Fruit fly (Drosophila melanogaster) whole organism, pupa: ENCODE data around the gene vtd.

Experiments used
- CG10348 ChIP-seq: fragments of 200-800 bp; sonication (Bioruptor generic); IDR thresholded peaks from 2 replicates; pipeline ENCODE4 v1.3.6; 2022; ENCODE audit warnings: missing biosample characterization, missing genetic modification characterization
- CG12605 ChIP-seq: fragments of 200-800 bp; sonication (Bioruptor generic); IDR thresholded peaks from 2 replicates; pipeline ENCODE4 v1.3.6; 2022; ENCODE audit warnings: missing biosample characterization, missing genetic modification characterization
- CG13204 ChIP-seq: fragments of 200-800 bp; sonication (Bioruptor generic); optimal IDR thresholded peaks from 2 replicates; lab custom pipeline; 2018; ENCODE audit warnings: missing biosample characterization, mild to moderate bottlenecking, missing genetic modification characterization, moderate library complexity
- CG14655 ChIP-seq: fragments of 200-800 bp; sonication (Bioruptor generic); optimal IDR thresholded peaks from 3 replicates; lab custom pipeline; 2017; ENCODE audit warnings: mild to moderate bottlenecking, missing biosample characterization, missing genetic modification reagents, missing genetic modification characterization
- CG15710 ChIP-seq: fragments of 200-800 bp; sonication (Bioruptor generic); optimal IDR thresholded peaks from 2 replicates; lab custom pipeline; 2018; ENCODE audit warnings: missing biosample characterization, mild to moderate bottlenecking, missing genetic modification characterization, moderate library complexity
- CG17806 ChIP-seq: fragments of 200-800 bp; sonication (Bioruptor generic); optimal IDR thresholded peaks from 2 replicates; lab custom pipeline; 2018; ENCODE audit warnings: missing biosample characterization, mild to moderate bottlenecking, missing genetic modification characterization, moderate library complexity
- CG32121 ChIP-seq: fragments of 200-800 bp; sonication (Bioruptor generic); IDR thresholded peaks from 2 replicates; pipeline ENCODE4 v1.3.6; 2022; ENCODE audit warnings: missing biosample characterization, missing genetic modification characterization
- CG34367 ChIP-seq: fragments of 200-800 bp; sonication (Bioruptor generic); optimal IDR thresholded peaks from 2 replicates; lab custom pipeline; 2018; ENCODE audit warnings: missing biosample characterization, mild to moderate bottlenecking, missing genetic modification characterization
- CG4496 ChIP-seq: fragments of 200-800 bp; sonication (Bioruptor generic); IDR thresholded peaks from 3 replicates; pipeline ENCODE4 v1.3.6; 2022; ENCODE audit warnings: missing biosample characterization, missing genetic modification characterization
- CG8159 ChIP-seq: fragments of 200-800 bp; sonication (Bioruptor generic); optimal IDR thresholded peaks from 3 replicates; lab custom pipeline; 2018; ENCODE audit warnings: missing biosample characterization, mild to moderate bottlenecking, missing genetic modification characterization, moderate library complexity
- CG8301 ChIP-seq: fragments of 200-800 bp; sonication (Bioruptor generic); optimal IDR thresholded peaks from 2 replicates; lab custom pipeline; 2018; ENCODE audit warnings: missing biosample characterization, mild to moderate bottlenecking, missing genetic modification characterization
- CG9948 ChIP-seq: fragments of 200-800 bp; sonication (Bioruptor generic); optimal IDR thresholded peaks from 2 replicates; lab custom pipeline; 2018; ENCODE audit warnings: missing biosample characterization, mild to moderate bottlenecking, missing genetic modification characterization, moderate library complexity
- D1 ChIP-seq: fragments of 200-800 bp; sonication (Bioruptor generic); optimal IDR thresholded peaks from 2 replicates; lab custom pipeline; 2018; ENCODE audit warnings: missing biosample characterization, mild to moderate bottlenecking, missing genetic modification characterization, moderate library complexity
- EcR ChIP-seq: fragments of 200-800 bp; sonication (Bioruptor generic); optimal IDR thresholded peaks from 3 replicates; lab custom pipeline; 2019; ENCODE audit warnings: missing biosample characterization, missing genetic modification characterization, mild to moderate bottlenecking, moderate library complexity, missing genetic modification reagents
- Ets98B ChIP-seq: fragments of 200-800 bp; sonication (Bioruptor generic); IDR thresholded peaks from 2 replicates; pipeline ENCODE4 v1.3.6; 2022; ENCODE audit warnings: missing biosample characterization, missing genetic modification characterization
- Pif1A ChIP-seq: fragments of 200-800 bp; sonication (Bioruptor generic); optimal IDR thresholded peaks from 3 replicates; lab custom pipeline; 2016; ENCODE audit warnings: missing biosample characterization, missing genetic modification characterization
- Pif1B ChIP-seq: fragments of 200-800 bp; sonication (Bioruptor generic); optimal IDR thresholded peaks from 3 replicates; lab custom pipeline; 2016; ENCODE audit warnings: missing biosample characterization, missing genetic modification characterization
- Snoo ChIP-seq: fragments of 200-800 bp; sonication (Bioruptor generic); optimal IDR thresholded peaks from 3 replicates; lab custom pipeline; 2017; ENCODE audit warnings: missing biosample characterization, mild to moderate bottlenecking, missing genetic modification characterization, inconsistent platforms
- fd96Ca ChIP-seq: fragments of 200-800 bp; sonication (Bioruptor generic); IDR thresholded peaks from 3 replicates; pipeline ENCODE4 v1.3.6; 2022; ENCODE audit warnings: missing biosample characterization, missing genetic modification characterization
- gl ChIP-seq: fragments of 200-800 bp; sonication (Bioruptor generic); optimal IDR thresholded peaks from 2 replicates; lab custom pipeline; 2018; ENCODE audit warnings: missing biosample characterization, mild to moderate bottlenecking, missing genetic modification characterization
- rn ChIP-seq: fragments of 200-800 bp; sonication (Bioruptor generic); IDR thresholded peaks from 2 replicates; pipeline ENCODE4 v1.3.6; 2022; ENCODE audit warnings: missing biosample characterization, missing genetic modification characterization

vtd gene

dm6 chr3L:27136244-27136805 lies at the start of gene vtd:
Gene vtd (plus strand): TSS chr3L:27136525.
- TF ChIP-seq CG9948 (tag; lab: Kevin White, UChicago) (no peak), CG8301 (tag; lab: Kevin White, UChicago) (no peak), CG8159 (peak; percentile 11), CG15710 (tag; lab: Kevin White, UChicago) (peak; percentile 4), EcR (GFP tag; lab: Kevin White, UChicago) (no peak)
- TF ChIP-seq, all 21 proteins: peak for 2

dm6 chr3L:27086696-27087095 lies 49.6 kb upstream of the vtd start:
- TF ChIP-seq D1 (tag; lab: Kevin White, UChicago) (no peak), rn (GFP tag; lab: Robert Waterston, UW) (no peak), CG15710 (tag; lab: Kevin White, UChicago) (no peak), CG12605 (no peak), EcR (GFP tag; lab: Kevin White, UChicago) (no peak), CG8159 (no peak), CG17806 (tag; lab: Kevin White, UChicago) (no peak), gl (tag; lab: Kevin White, UChicago) (no peak), Snoo (tag; lab: Kevin White, UChicago) (no peak), CG14655 (GFP tag; lab: Kevin White, UChicago) (no peak), CG4496 (GFP tag; lab: Robert Waterston, UW) (no peak), CG32121 (GFP tag; lab: Robert Waterston, UW) (no peak), CG13204 (GFP tag; lab: Kevin White, UChicago) (no peak), CG10348 (GFP tag; lab: Robert Waterston, UW) (no peak), Ets98B (GFP tag; lab: Robert Waterston, UW) (no peak), CG9948 (tag; lab: Kevin White, UChicago) (no peak), CG8301 (tag; lab: Kevin White, UChicago) (no peak), CG34367 (no peak)

dm6 chr3L:27093837-27094236 lies 42.5 kb upstream of the vtd start:
- TF ChIP-seq CG32121 (GFP tag; lab: Robert Waterston, UW) (no peak), CG10348 (GFP tag; lab: Robert Waterston, UW) (no peak), Pif1B (GFP tag; lab: Kevin White, UChicago) (no peak), Snoo (tag; lab: Kevin White, UChicago) (no peak), CG4496 (GFP tag; lab: Robert Waterston, UW) (no peak), fd96Ca (GFP tag; lab: Robert Waterston, UW) (no peak), Pif1A (GFP tag; lab: Kevin White, UChicago) (no peak), D1 (tag; lab: Kevin White, UChicago) (no peak), CG8301 (tag; lab: Kevin White, UChicago) (no peak), CG17806 (tag; lab: Kevin White, UChicago) (no peak), rn (GFP tag; lab: Robert Waterston, UW) (no peak), CG9948 (tag; lab: Kevin White, UChicago) (no peak), CG8159 (no peak), Ets98B (GFP tag; lab: Robert Waterston, UW) (no peak), CG13204 (GFP tag; lab: Kevin White, UChicago) (no peak), CG14655 (GFP tag; lab: Kevin White, UChicago) (no peak)

dm6 chr3L:27134193-27134592 lies 2.1 kb upstream of the vtd start:
- TF ChIP-seq CG14655 (GFP tag; lab: Kevin White, UChicago) (no peak), CG4496 (GFP tag; lab: Robert Waterston, UW) (no peak), CG12605 (no peak), CG8159 (no peak), CG9948 (tag; lab: Kevin White, UChicago) (no peak), fd96Ca (GFP tag; lab: Robert Waterston, UW) (no peak), CG8301 (tag; lab: Kevin White, UChicago) (no peak), Snoo (tag; lab: Kevin White, UChicago) (no peak), CG15710 (tag; lab: Kevin White, UChicago) (no peak), rn (GFP tag; lab: Robert Waterston, UW) (no peak), CG32121 (GFP tag; lab: Robert Waterston, UW) (no peak), Pif1B (GFP tag; lab: Kevin White, UChicago) (no peak), Pif1A (GFP tag; lab: Kevin White, UChicago) (no peak), gl (tag; lab: Kevin White, UChicago) (no peak), CG13204 (GFP tag; lab: Kevin White, UChicago) (no peak)

- TF ChIP-seq EcR (GFP tag; lab: Kevin White, UChicago) = no peak
- no peak for TF ChIP-seq gl (tag; lab: Kevin White, UChicago)
- no peak for TF ChIP-seq Pif1B (GFP tag; lab: Kevin White, UChicago)
- TF ChIP-seq CG12605 = no peak
- no peak for TF ChIP-seq CG9948 (tag; lab: Kevin White, UChicago)
- no peak for TF ChIP-seq CG8301 (tag; lab: Kevin White, UChicago)
- TF ChIP-seq rn (GFP tag; lab: Robert Waterston, UW) = no peak
- TF ChIP-seq CG14655 (GFP tag; lab: Kevin White, UChicago) = no peak
- TF ChIP-seq D1 (tag; lab: Kevin White, UChicago) = no peak
- no peak for TF ChIP-seq CG34367
- no peak for TF ChIP-seq Ets98B (GFP tag; lab: Robert Waterston, UW)
Measured at dm6 chr3L:27134998-27135397, 1.3 kb upstream of the vtd start.

- TF ChIP-seq fd96Ca (GFP tag; lab: Robert Waterston, UW) (no peak), rn (GFP tag; lab: Robert Waterston, UW) (no peak), gl (tag; lab: Kevin White, UChicago) (no peak), CG13204 (GFP tag; lab: Kevin White, UChicago) (no peak), CG9948 (tag; lab: Kevin White, UChicago) (no peak), CG32121 (GFP tag; lab: Robert Waterston, UW) (no peak)
Measured at dm6 chr3L:27174502-27174901, 38.2 kb downstream of the vtd start.
